Worm (Caenorhabditis elegans) whole organism, L4 larva: ENCODE results near the gene T25E12.6.

ENCODE experiments used
- F37D6.2 ChIP-seq: sonication (generic microtip); optimal IDR thresholded peaks from 2 replicates; lab custom pipeline; 2016; ENCODE audit warnings: mild to moderate bottlenecking, missing genetic modification characterization, missing compliant biosample characterization
- T20F7.1 ChIP-seq: fragments of 200-800 bp; sonication (Bioruptor generic); optimal IDR thresholded peaks from 2 replicates; lab custom pipeline; 2018; ENCODE audit warnings: mild to moderate bottlenecking, missing genetic modification characterization, missing compliant biosample characterization
- Y105C5A.15 ChIP-seq: fragments of 200-800 bp; sonication (Bioruptor generic); IDR thresholded peaks from 2 replicates; pipeline ENCODE4 v1.3.6; 2022; ENCODE audit warnings: missing genetic modification characterization, missing compliant biosample characterization
- Y48G9A.11 ChIP-seq: fragments of 200-800 bp; sonication (Bioruptor generic); IDR thresholded peaks from 2 replicates; pipeline ENCODE4 v1.3.6; 2022; ENCODE audit warnings: missing genetic modification reagents, missing genetic modification characterization, missing compliant biosample characterization
- Y5F2A.4 ChIP-seq: fragments of 200-800 bp; sonication (Bioruptor generic); optimal IDR thresholded peaks from 2 replicates; lab custom pipeline; 2018; ENCODE audit warnings: mild to moderate bottlenecking, missing genetic modification characterization, missing compliant biosample characterization
- cey-2 ChIP-seq: sonication (generic microtip); optimal IDR thresholded peaks from 3 replicates; lab custom pipeline; 2017; ENCODE audit warnings: missing genetic modification characterization, mild to moderate bottlenecking, missing compliant biosample characterization, antibody characterized with exemption, borderline replicate concordance; ENCODE audit not compliant: insufficient read depth
- daf-12 ChIP-seq: fragments of 150-350 bp; optimal IDR thresholded peaks from 2 replicates; lab custom pipeline; 2014; ENCODE audit warnings: missing biosample characterization, missing genetic modification reagents, missing genetic modification characterization
- daf-16 ChIP-seq, 3 experiments: sonication (generic microtip); optimal IDR thresholded peaks; 2 replicates each; lab custom pipeline; 2016 to 2017; ENCODE audit warnings: missing genetic modification characterization in 3 of 3, missing genetic modification reagents in 3 of 3, mild to moderate bottlenecking in 2 of 3, missing compliant biosample characterization in 2 of 3, missing biosample characterization in 1 of 3, moderate library complexity in 1 of 3
- daf-19 ChIP-seq: fragments of 200-800 bp; sonication (Bioruptor generic); conservative IDR thresholded peaks from 2 replicates; pipeline ENCODE4 v1.3.6; 2022; ENCODE audit warnings: missing genetic modification characterization, missing compliant biosample characterization
- daf-8 ChIP-seq: fragments of 200-800 bp; sonication (Bioruptor generic); IDR thresholded peaks from 2 replicates; pipeline ENCODE4 v1.3.6; 2022; ENCODE audit warnings: missing genetic modification characterization, missing compliant biosample characterization
- dmd-8 ChIP-seq: fragments of 200-800 bp; sonication (Bioruptor generic); IDR thresholded peaks from 2 replicates; pipeline ENCODE4 v1.3.6; 2022; ENCODE audit warnings: missing genetic modification characterization, missing compliant biosample characterization
- dmd-9 ChIP-seq: fragments of 200-800 bp; sonication (Bioruptor generic); IDR thresholded peaks from 2 replicates; pipeline ENCODE4 v1.3.6; 2022; ENCODE audit warnings: missing genetic modification reagents, missing genetic modification characterization, missing compliant biosample characterization
- dpl-1 ChIP-seq: fragments of 150-350 bp; optimal IDR thresholded peaks from 2 replicates; lab custom pipeline; 2014; ENCODE audit warnings: missing biosample characterization, missing genetic modification reagents, missing genetic modification characterization
- duxl-1 ChIP-seq: sonication (generic microtip); optimal IDR thresholded peaks from 2 replicates; lab custom pipeline; 2016; ENCODE audit warnings: mild to moderate bottlenecking, missing genetic modification characterization, moderate library complexity, missing compliant biosample characterization; ENCODE audit not compliant: poor library complexity
- fkh-10 ChIP-seq: fragments of 150-350 bp; optimal IDR thresholded peaks from 2 replicates; lab custom pipeline; 2014; ENCODE audit warnings: missing biosample characterization, missing genetic modification reagents, missing genetic modification characterization
- hif-1 ChIP-seq, 2 experiments: sonication (generic microtip); optimal IDR thresholded peaks; 2 replicates each; lab custom pipeline; 2016 to 2017; ENCODE audit warnings: missing compliant biosample characterization in 2 of 2, missing genetic modification characterization in 2 of 2, missing genetic modification reagents in 2 of 2, missing genotype in 2 of 2, mild to moderate bottlenecking in 1 of 2
- hlh-30 ChIP-seq: sonication (generic microtip); optimal IDR thresholded peaks from 2 replicates; lab custom pipeline; 2017; ENCODE audit warnings: antibody characterized with exemption, mild to moderate bottlenecking, missing genetic modification characterization, missing compliant biosample characterization; ENCODE audit not compliant: insufficient read depth
- hmg-1.1 ChIP-seq: fragments of 200-800 bp; sonication (Bioruptor generic); IDR thresholded peaks from 2 replicates; pipeline ENCODE4 v1.3.6; 2022; ENCODE audit warnings: missing genetic modification reagents, missing genetic modification characterization, missing compliant biosample characterization
- lin-29 ChIP-seq: fragments of 200-800 bp; sonication (Bioruptor generic); IDR thresholded peaks from 2 replicates; pipeline ENCODE4 v1.3.6; 2022; ENCODE audit warnings: missing genetic modification reagents, missing genetic modification characterization, missing compliant biosample characterization
- lin-39 ChIP-seq: fragments of 150-350 bp; optimal IDR thresholded peaks from 2 replicates; lab custom pipeline; 2014; ENCODE audit warnings: missing biosample characterization, missing genetic modification reagents, missing genetic modification characterization
- madf-5 ChIP-seq, 2 experiments: fragments of 200-800 bp; sonication (Bioruptor generic); IDR thresholded peaks; 2 replicates each; pipeline ENCODE4 v1.3.6; 2022; ENCODE audit warnings: missing compliant biosample characterization in 2 of 2, missing genetic modification characterization in 2 of 2
- mep-1 ChIP-seq: fragments of 150-350 bp; sonication (generic microtip); optimal IDR thresholded peaks from 3 replicates; lab custom pipeline; 2014; ENCODE audit warnings: missing biosample characterization, missing genetic modification characterization
- nhr-11 ChIP-seq: fragments of 150-350 bp; optimal IDR thresholded peaks from 2 replicates; lab custom pipeline; 2014; ENCODE audit warnings: missing biosample characterization, missing genetic modification characterization
- nhr-237 ChIP-seq: sonication (generic microtip); optimal IDR thresholded peaks from 2 replicates; lab custom pipeline; 2017; ENCODE audit warnings: missing biosample characterization, missing genetic modification characterization
- nhr-28 ChIP-seq: fragments of 150-350 bp; optimal IDR thresholded peaks from 2 replicates; lab custom pipeline; 2014; ENCODE audit warnings: missing biosample characterization, missing genetic modification characterization
- nhr-41 ChIP-seq: fragments of 200-800 bp; sonication (Bioruptor generic); IDR thresholded peaks from 2 replicates; pipeline ENCODE4 v1.3.6; 2022; ENCODE audit warnings: missing genetic modification reagents, missing genetic modification characterization, missing compliant biosample characterization
- nhr-48 ChIP-seq: sonication (generic microtip); optimal IDR thresholded peaks from 2 replicates; lab custom pipeline; 2016; ENCODE audit warnings: mild to moderate bottlenecking, missing genetic modification characterization, missing compliant biosample characterization
- nhr-76 ChIP-seq: fragments of 150-350 bp; optimal IDR thresholded peaks from 2 replicates; lab custom pipeline; 2014; ENCODE audit warnings: missing biosample characterization, missing genetic modification characterization
- pqm-1 ChIP-seq: sonication (generic microtip); optimal IDR thresholded peaks from 2 replicates; lab custom pipeline; 2017; ENCODE audit warnings: missing biosample characterization, missing genetic modification characterization
- saeg-2 ChIP-seq: fragments of 200-800 bp; sonication (Bioruptor generic); IDR thresholded peaks from 2 replicates; pipeline ENCODE4 v1.3.6; 2022; ENCODE audit warnings: missing genetic modification reagents, missing genetic modification characterization, missing compliant biosample characterization
- sdz-12 ChIP-seq: fragments of 200-800 bp; sonication (Bioruptor generic); optimal IDR thresholded peaks from 2 replicates; lab custom pipeline; 2018; ENCODE audit warnings: mild to moderate bottlenecking, missing genetic modification characterization, missing compliant biosample characterization
- snpc-1.2 ChIP-seq: fragments of 200-800 bp; sonication (Bioruptor generic); IDR thresholded peaks from 2 replicates; pipeline ENCODE4 v1.3.6; 2022; ENCODE audit warnings: missing genetic modification reagents, missing genetic modification characterization, missing compliant biosample characterization
- snpc-4 ChIP-seq: fragments of 150-350 bp; optimal IDR thresholded peaks from 2 replicates; lab custom pipeline; 2014; ENCODE audit warnings: missing biosample characterization, missing genetic modification characterization
- tag-97 ChIP-seq: fragments of 200-800 bp; sonication (Bioruptor generic); IDR thresholded peaks from 2 replicates; pipeline ENCODE4 v1.3.6; 2022; ENCODE audit warnings: missing genetic modification characterization, missing compliant biosample characterization
- tra-1 ChIP-seq: fragments of 200-800 bp; sonication (Bioruptor generic); IDR thresholded peaks from 2 replicates; pipeline ENCODE4 v1.3.6; 2022; ENCODE audit warnings: missing genetic modification reagents, missing genetic modification characterization, missing compliant biosample characterization
- unc-130 ChIP-seq: sonication (generic microtip); optimal IDR thresholded peaks from 2 replicates; lab custom pipeline; 2016; ENCODE audit warnings: missing genetic modification reagents, missing genetic modification characterization, missing compliant biosample characterization
- zip-11 ChIP-seq: fragments of 200-800 bp; sonication (Bioruptor generic); IDR thresholded peaks from 2 replicates; pipeline ENCODE4 v1.3.6; 2022; ENCODE audit warnings: missing genetic modification characterization, missing compliant biosample characterization
- ztf-7 ChIP-seq: fragments of 150-350 bp; optimal IDR thresholded peaks from 2 replicates; lab custom pipeline; 2014; ENCODE audit warnings: missing biosample characterization, missing genetic modification characterization

T25E12.6 gene

ce11 chrV:16728431-16728830 lies 13.8 kb upstream of the T25E12.6 start, which contains the start of gene fbxa-127:
Gene fbxa-127 (plus strand): TSS chrV:16728731.
- TF ChIP-seq nhr-28 (peak; percentile 29), daf-16 (GFP tag; optimal IDR thresholded peaks at IDR 0.05; lab: Kevin White, UChicago) (no peak), daf-16 (tag; optimal IDR thresholded peaks at IDR 0.05; lab: Kevin White, UChicago) (no peak), Y105C5A.15 (GFP tag; lab: Robert Waterston, UW) (no peak), nhr-237 (tag; lab: Kevin White, UChicago) (no peak)

DNA sequence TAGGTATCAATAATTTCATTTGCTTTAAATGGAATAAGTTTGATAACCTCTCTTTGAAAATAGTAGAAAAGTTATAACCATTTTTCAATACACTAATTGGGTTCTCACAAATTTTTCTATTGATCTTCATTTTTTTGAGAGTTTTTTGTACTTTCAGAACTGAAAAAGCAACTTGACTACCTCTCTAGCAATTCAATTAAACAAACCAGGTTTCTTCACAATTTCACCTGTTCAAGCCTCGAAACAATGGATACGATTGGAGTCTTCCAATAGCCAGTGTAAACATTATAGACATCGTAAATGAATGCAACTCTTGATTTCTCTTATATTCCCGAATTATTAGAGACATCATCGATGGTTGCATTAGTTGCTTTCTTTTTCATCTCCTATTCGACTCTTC lies 12.3 kb upstream of the T25E12.6 start, which contains the start of gene srz-99:
TSS of gene srz-99 (plus strand) at position 301 of the 400 bp plus-strand sequence.
- TF ChIP-seq fkh-10 (GFP tag; lab: Kevin White, UChicago), result no peak
- TF ChIP-seq dmd-9, result no peak
- TF ChIP-seq Y5F2A.4 (GFP tag; lab: Kevin White, UChicago), result no peak
- TF ChIP-seq pqm-1, result no peak
- no peak for TF ChIP-seq tra-1 (GFP tag; lab: Robert Waterston, UW)
- no peak for TF ChIP-seq snpc-4 (tag; lab: Kevin White, UChicago)
- TF ChIP-seq hlh-30 (tag; lab: Kevin White, UChicago), result no peak
- TF ChIP-seq F37D6.2 (tag; lab: Kevin White, UChicago), result no peak
- TF ChIP-seq nhr-237 (tag; lab: Kevin White, UChicago), result no peak
- TF ChIP-seq mep-1 (tag; lab: Kevin White, UChicago), result no peak
- TF ChIP-seq lin-29 (GFP tag; lab: Robert Waterston, UW), result no peak
- TF ChIP-seq T20F7.1 (GFP tag; lab: Kevin White, UChicago), result no peak
- no peak for TF ChIP-seq nhr-76 (tag; lab: Kevin White, UChicago)
- TF ChIP-seq duxl-1 (tag; lab: Kevin White, UChicago), result no peak
- TF ChIP-seq unc-130 (GFP tag; lab: Kevin White, UChicago), result no peak

DNA sequence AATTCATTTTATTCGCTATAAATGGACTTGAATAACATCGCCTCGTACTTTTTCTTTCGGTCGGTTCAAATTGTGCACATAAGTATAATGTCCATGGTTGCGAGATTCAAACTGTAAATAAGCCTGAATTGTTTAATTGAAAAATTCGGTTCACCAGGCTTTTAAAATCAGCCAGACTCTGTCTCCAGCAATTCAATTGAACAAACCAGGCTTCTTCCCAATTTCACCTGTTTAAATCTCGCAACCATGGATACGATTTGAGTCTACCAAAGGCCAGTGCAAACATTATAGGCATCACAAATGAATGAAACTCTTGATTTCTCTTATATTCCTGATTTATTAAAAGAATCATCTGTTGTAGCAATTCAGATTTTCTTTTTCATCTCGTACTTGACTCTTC lies 10.6 kb upstream of the T25E12.6 start, which contains the start of gene srz-100:
TSS of gene srz-100 (plus strand) at position 301 of the 400 bp plus-strand sequence.
- TF ChIP-seq saeg-2 (GFP tag; lab: Robert Waterston, UW) (no peak), nhr-41 (GFP tag; lab: Robert Waterston, UW) (no peak), unc-130 (GFP tag; lab: Kevin White, UChicago) (no peak), nhr-48 (tag; lab: Kevin White, UChicago) (no peak), madf-5 (GFP tag; IDR thresholded peaks at IDR 0.05; lab: Robert Waterston, UW) (no peak)

DNA sequence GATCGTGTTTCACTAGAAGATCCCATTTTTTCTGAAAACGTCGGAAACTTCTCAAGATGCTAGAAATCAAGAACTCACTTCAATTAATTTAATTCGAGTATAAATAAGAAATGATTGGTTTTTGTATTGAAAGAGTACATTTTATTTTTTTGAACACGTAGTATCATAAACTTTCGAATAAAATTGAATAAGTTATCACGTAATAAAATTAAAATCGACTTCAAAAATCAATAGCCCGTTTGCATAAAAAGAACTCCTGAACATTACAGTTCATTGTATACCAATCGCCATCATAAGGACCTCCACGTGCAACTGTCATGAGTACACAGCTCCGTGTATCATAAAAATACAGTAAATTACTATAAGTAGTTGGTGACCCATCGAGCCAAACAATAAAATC lies 8.5 kb upstream of the T25E12.6 start, which contains the start of gene T25E12.16:
TSS of gene T25E12.16 (minus strand) at position 101 of the 400 bp plus-strand sequence.
- TF ChIP-seq nhr-48 (tag; lab: Kevin White, UChicago), result no peak
- no peak for TF ChIP-seq nhr-11 (tag; lab: Kevin White, UChicago)
- no peak for TF ChIP-seq sdz-12 (GFP tag; lab: Kevin White, UChicago)
- no peak for TF ChIP-seq cey-2 (tag; lab: Kevin White, UChicago)
- no peak for TF ChIP-seq daf-12 (tag; lab: Kevin White, UChicago)
- no peak for TF ChIP-seq snpc-1.2 (GFP tag; lab: Robert Waterston, UW)
- TF ChIP-seq fkh-10 (GFP tag; lab: Kevin White, UChicago), result no peak
- no peak for TF ChIP-seq lin-39 (tag; lab: Kevin White, UChicago)
- TF ChIP-seq daf-8 (GFP tag; lab: Robert Waterston, UW), result no peak
- TF ChIP-seq dmd-8, result no peak
- TF ChIP-seq daf-19 (GFP tag; lab: Robert Waterston, UW), result no peak
- no peak for TF ChIP-seq lin-29 (GFP tag; lab: Robert Waterston, UW)
- no peak for TF ChIP-seq ztf-7 (tag; lab: Kevin White, UChicago)
- TF ChIP-seq Y48G9A.11, result no peak
- no peak for TF ChIP-seq hmg-1.1 (GFP tag; lab: Robert Waterston, UW)
- TF ChIP-seq zip-11 (GFP tag; lab: Robert Waterston, UW), result no peak
- TF ChIP-seq tag-97 (GFP tag; lab: Robert Waterston, UW), result no peak
- TF ChIP-seq hif-1 (tag; optimal IDR thresholded peaks at IDR 0.05; lab: Kevin White, UChicago), result no peak
- no peak for TF ChIP-seq dpl-1 (GFP tag; lab: Kevin White, UChicago)
